Fruit fly (Drosophila melanogaster) whole organism, wandering third instar larva: ENCODE results near the gene CG11911.

ENCODE experiments used
- Abd-B ChIP-seq: fragments of >200 bp; optimal IDR thresholded peaks from 2 replicates; lab custom pipeline; 2017; ENCODE audit warnings: missing biosample characterization, missing genetic modification characterization
- Hnf4 ChIP-seq: fragments of 200-800 bp; sonication (Bioruptor generic); optimal IDR thresholded peaks from 2 replicates; lab custom pipeline; 2016; ENCODE audit warnings: missing biosample characterization, mild to moderate bottlenecking, missing genetic modification characterization
- Myc ChIP-seq: fragments of >200 bp; optimal IDR thresholded peaks from 2 replicates; lab custom pipeline; 2017
- N ChIP-seq: fragments of >200 bp; optimal IDR thresholded peaks from 2 replicates; lab custom pipeline; 2018; ENCODE audit warnings: missing biosample characterization, missing external identifiers, missing genetic modification characterization
- br ChIP-seq: fragments of 200-800 bp; sonication (Bioruptor generic); optimal IDR thresholded peaks from 2 replicates; lab custom pipeline; 2016; ENCODE audit warnings: missing biosample characterization, missing genetic modification characterization
- foxo ChIP-seq, 2 experiments: fragments of 200-800 bp; sonication (Bioruptor generic); optimal IDR thresholded peaks; 2 replicates in 1 of 2; 3 replicates in 1 of 2; lab custom pipeline; 2016 to 2017; ENCODE audit warnings: missing biosample characterization in 2 of 2, missing genetic modification characterization in 2 of 2
- psq ChIP-seq: fragments of 200-800 bp; sonication (Bioruptor generic); optimal IDR thresholded peaks from 3 replicates; lab custom pipeline; 2017; ENCODE audit warnings: missing biosample characterization, mild to moderate bottlenecking, missing genetic modification characterization, moderate library complexity
- tai ChIP-seq: sonication (Bioruptor generic); optimal IDR thresholded peaks from 2 replicates; lab custom pipeline; 2016; ENCODE audit warnings: missing biosample characterization, missing genetic modification characterization

- TF ChIP-seq Abd-B (GFP tag; lab: Kevin White, UChicago) (no peak), br (GFP tag; lab: Kevin White, UChicago) (peak; percentile 56), Hnf4 (no peak), tai (GFP tag; lab: Kevin White, UChicago) (no peak), Myc (lab: Kevin White, UChicago) (no peak), foxo (GFP tag; optimal IDR thresholded peaks at IDR 0.05; lab: Kevin White, UChicago) (no peak), psq (GFP tag; lab: Kevin White, UChicago) (no peak), N (GFP tag; lab: Kevin White, UChicago) (no peak)
These were observed 20.0 kb downstream of the CG11911 start for dm6 chr2L:300877-301706.
